Worm (Caenorhabditis elegans) whole organism, L1 larva: ENCODE data around the gene lhpp-1.

ENCODE experiments used
- F16B12.6 ChIP-seq: fragments of 150-350 bp; optimal IDR thresholded peaks from 2 replicates; lab custom pipeline; 2014; ENCODE audit warnings: missing biosample characterization, missing genetic modification characterization
- ama-1 ChIP-seq: fragments of 150-350 bp; optimal IDR thresholded peaks from 2 replicates; lab custom pipeline; 2014
- elt-3 ChIP-seq, 6 experiments: fragments of 150-350 bp in 1 of 6; sonication (generic microtip); optimal IDR thresholded peaks; 2 replicates each; lab custom pipeline; 2017 to 2018; ENCODE audit warnings: missing biosample characterization in 6 of 6, missing genetic modification characterization in 6 of 6, inconsistent platforms in 1 of 6
- hlh-17 ChIP-seq: fragments of 200-800 bp; sonication (Bioruptor generic); optimal IDR thresholded peaks from 2 replicates; lab custom pipeline; 2018; ENCODE audit warnings: missing genetic modification characterization, mild to moderate bottlenecking, missing compliant biosample characterization, moderate library complexity, borderline replicate concordance
- lin-14 ChIP-seq: fragments of 200-800 bp; sonication (Bioruptor generic); optimal IDR thresholded peaks from 2 replicates; lab custom pipeline; 2018; ENCODE audit warnings: mild to moderate bottlenecking, missing genetic modification characterization, moderate library complexity, missing compliant biosample characterization
- mef-2 ChIP-seq: fragments of 150-350 bp; optimal IDR thresholded peaks from 2 replicates; lab custom pipeline; 2014; ENCODE audit warnings: missing biosample characterization, missing genetic modification characterization
- mep-1 ChIP-seq: fragments of 150-350 bp; optimal IDR thresholded peaks from 2 replicates; lab custom pipeline; 2014; ENCODE audit warnings: missing biosample characterization, missing genetic modification characterization
- nhr-12 ChIP-seq: sonication (generic microtip); optimal IDR thresholded peaks from 2 replicates; lab custom pipeline; 2017; ENCODE audit warnings: missing biosample characterization, missing genetic modification characterization
- nhr-237 ChIP-seq: fragments of 150-350 bp; optimal IDR thresholded peaks from 2 replicates; lab custom pipeline; 2014; ENCODE audit warnings: missing biosample characterization, missing genetic modification characterization
- rnt-1 ChIP-seq: sonication (generic microtip); optimal IDR thresholded peaks from 2 replicates; lab custom pipeline; 2016; ENCODE audit warnings: mild to moderate bottlenecking, missing genetic modification characterization, moderate library complexity, missing compliant biosample characterization
- skn-1 ChIP-seq: fragments of 150-350 bp; optimal IDR thresholded peaks from 2 replicates; lab custom pipeline; 2014; ENCODE audit warnings: missing biosample characterization, missing genetic modification characterization
- tbx-2 ChIP-seq: sonication (generic microtip); optimal IDR thresholded peaks from 2 replicates; lab custom pipeline; 2016; ENCODE audit warnings: missing genetic modification characterization, missing compliant biosample characterization
- zip-4 ChIP-seq: fragments of 200-800 bp; sonication (Bioruptor generic); optimal IDR thresholded peaks from 2 replicates; lab custom pipeline; 2018; ENCODE audit warnings: mild to moderate bottlenecking, missing genetic modification characterization, moderate library complexity, missing compliant biosample characterization

- TF ChIP-seq tbx-2 (tag; lab: Kevin White, UChicago) (no peak), hlh-17 (GFP tag; lab: Kevin White, UChicago) (no peak), mep-1 (tag; lab: Kevin White, UChicago) (no peak), skn-1 (no peak), mef-2 (tag; lab: Kevin White, UChicago) (no peak), nhr-12 (tag; lab: Kevin White, UChicago) (no peak), ama-1 (lab: Kevin White, UChicago) (no peak), lin-14 (GFP tag; lab: Kevin White, UChicago) (peak; percentile 34), nhr-237 (no peak), zip-4 (GFP tag; lab: Kevin White, UChicago) (no peak), elt-3 (tag; optimal IDR thresholded peaks at IDR 0.05; lab: Kevin White, UChicago) (no peak), F16B12.6 (tag; lab: Kevin White, UChicago) (no peak), rnt-1 (tag; lab: Kevin White, UChicago) (no peak)
Observed at ce11 chrV:12106841-12107240, 4.8 kb downstream of the lhpp-1 start, which contains the start of gene nhr-136.
